Worm (Caenorhabditis elegans) whole organism, L3 larva: Measurements from ENCODE around the gene F57G8.7.
A peak's percentile ranks its signal among the peaks of the same experiment; 100 is the strongest.

Experiments
- ZK546.5 ChIP-seq: sonication (generic microtip); optimal IDR thresholded peaks from 2 replicates; lab custom pipeline; 2017; ENCODE audit warnings: missing biosample characterization, missing genetic modification characterization
- ama-1 ChIP-seq: fragments of 150-350 bp; optimal IDR thresholded peaks from 2 replicates; lab custom pipeline; 2018
- ceh-16 ChIP-seq: sonication (generic microtip); optimal IDR thresholded peaks from 2 replicates; lab custom pipeline; 2017; ENCODE audit warnings: missing biosample characterization, missing genetic modification characterization
- ceh-28 ChIP-seq: fragments of 150-350 bp; optimal IDR thresholded peaks from 2 replicates; lab custom pipeline; 2014; ENCODE audit warnings: missing biosample characterization, missing genetic modification reagents, missing genetic modification characterization
- ceh-82 ChIP-seq: fragments of 150-350 bp; optimal IDR thresholded peaks from 2 replicates; lab custom pipeline; 2014; ENCODE audit warnings: missing biosample characterization, missing genetic modification characterization
- egl-27 ChIP-seq: sonication (generic microtip); optimal IDR thresholded peaks from 4 replicates; lab custom pipeline; 2017; ENCODE audit warnings: missing biosample characterization, missing genetic modification reagents, missing genetic modification characterization
- elt-1 ChIP-seq: fragments of 150-350 bp; optimal IDR thresholded peaks from 2 replicates; lab custom pipeline; 2014; ENCODE audit warnings: missing biosample characterization, missing genetic modification characterization
- elt-2 ChIP-seq: sonication (generic microtip); optimal IDR thresholded peaks from 2 replicates; lab custom pipeline; 2016; ENCODE audit warnings: missing genetic modification reagents, mild to moderate bottlenecking, missing genetic modification characterization, missing compliant biosample characterization
- elt-3 ChIP-seq, 3 experiments: fragments of 150-350 bp in 1 of 3; sonication (generic microtip) in 2 of 3; optimal IDR thresholded peaks; 2 replicates in 2 of 3; 4 replicates in 1 of 3; lab custom pipeline; 2014 to 2017; ENCODE audit warnings: missing biosample characterization in 3 of 3, missing genetic modification characterization in 3 of 3
- fkh-10 ChIP-seq: sonication (generic microtip); optimal IDR thresholded peaks from 2 replicates; lab custom pipeline; 2017; ENCODE audit warnings: missing biosample characterization, missing genetic modification reagents, missing genetic modification characterization
- hmg-11 ChIP-seq: sonication (generic microtip); optimal IDR thresholded peaks from 2 replicates; lab custom pipeline; 2016; ENCODE audit warnings: missing genetic modification characterization, missing compliant biosample characterization
- jun-1 ChIP-seq: fragments of 150-350 bp; optimal IDR thresholded peaks from 2 replicates; lab custom pipeline; 2014; ENCODE audit warnings: missing biosample characterization, missing genetic modification reagents, missing genetic modification characterization
- lin-15B ChIP-seq: fragments of 150-350 bp; optimal IDR thresholded peaks from 2 replicates; lab custom pipeline; 2014; ENCODE audit warnings: missing biosample characterization, missing genetic modification characterization
- lin-39 ChIP-seq: fragments of 150-350 bp; optimal IDR thresholded peaks from 2 replicates; lab custom pipeline; 2018; ENCODE audit warnings: missing biosample characterization, missing genetic modification reagents, missing genetic modification characterization
- lsy-12 ChIP-seq: sonication (generic microtip); optimal IDR thresholded peaks from 2 replicates; lab custom pipeline; 2016; ENCODE audit warnings: mild to moderate bottlenecking, missing genetic modification characterization, missing compliant biosample characterization
- mdl-1 ChIP-seq: fragments of 150-350 bp; optimal IDR thresholded peaks from 2 replicates; lab custom pipeline; 2014; ENCODE audit warnings: missing biosample characterization, missing genetic modification characterization
- nfya-1 ChIP-seq: sonication (generic microtip); optimal IDR thresholded peaks from 2 replicates; lab custom pipeline; 2017; ENCODE audit warnings: missing genetic modification characterization, mild to moderate bottlenecking, missing compliant biosample characterization, antibody characterized with exemption, moderate library complexity; ENCODE audit not compliant: insufficient read depth
- nhr-11 ChIP-seq: fragments of 150-350 bp; optimal IDR thresholded peaks from 2 replicates; lab custom pipeline; 2014; ENCODE audit warnings: missing biosample characterization, missing genetic modification characterization
- nhr-12 ChIP-seq: fragments of 150-350 bp; optimal IDR thresholded peaks from 2 replicates; lab custom pipeline; 2014; ENCODE audit warnings: missing biosample characterization, missing genetic modification characterization
- nhr-23 ChIP-seq: fragments of 150-350 bp; optimal IDR thresholded peaks from 2 replicates; lab custom pipeline; 2014; ENCODE audit warnings: missing biosample characterization, missing genetic modification reagents, missing genetic modification characterization
- nhr-237 ChIP-seq: fragments of 150-350 bp; optimal IDR thresholded peaks from 2 replicates; lab custom pipeline; 2014; ENCODE audit warnings: missing biosample characterization, missing genetic modification characterization
- nhr-25 ChIP-seq: sonication (generic microtip); optimal IDR thresholded peaks from 2 replicates; lab custom pipeline; 2017; ENCODE audit warnings: missing biosample characterization, missing genetic modification characterization
- nhr-28 ChIP-seq: fragments of 150-350 bp; optimal IDR thresholded peaks from 2 replicates; lab custom pipeline; 2014; ENCODE audit warnings: missing biosample characterization, missing genetic modification characterization
- nhr-43 ChIP-seq: sonication (generic microtip); optimal IDR thresholded peaks from 2 replicates; lab custom pipeline; 2016; ENCODE audit warnings: mild to moderate bottlenecking, missing genetic modification characterization, missing compliant biosample characterization; ENCODE audit not compliant: poor library complexity, severe bottlenecking
- nhr-67 ChIP-seq: fragments of 150-350 bp; optimal IDR thresholded peaks from 2 replicates; lab custom pipeline; 2014; ENCODE audit warnings: missing biosample characterization, missing genetic modification characterization
- nhr-76 ChIP-seq: fragments of 150-350 bp; sonication (generic microtip); optimal IDR thresholded peaks from 5 replicates; lab custom pipeline; 2014; ENCODE audit warnings: missing biosample characterization, missing genetic modification characterization
- nhr-77 ChIP-seq: fragments of 150-350 bp; optimal IDR thresholded peaks from 2 replicates; lab custom pipeline; 2014; ENCODE audit warnings: missing biosample characterization, missing genetic modification characterization
- pha-4 ChIP-seq: fragments of 150-350 bp; optimal IDR thresholded peaks from 2 replicates; lab custom pipeline; 2014; ENCODE audit warnings: missing biosample characterization, missing genetic modification reagents, missing genetic modification characterization
- pqm-1 ChIP-seq: fragments of 150-350 bp; optimal IDR thresholded peaks from 2 replicates; lab custom pipeline; 2017; ENCODE audit warnings: missing biosample characterization, missing genetic modification characterization, inconsistent platforms
- sea-2 ChIP-seq: fragments of 150-350 bp; sonication (generic microtip); optimal IDR thresholded peaks from 4 replicates; lab custom pipeline; 2014; ENCODE audit warnings: missing biosample characterization, missing genetic modification reagents, missing genetic modification characterization
- skn-1 ChIP-seq: fragments of 150-350 bp; optimal IDR thresholded peaks from 2 replicates; lab custom pipeline; 2014; ENCODE audit warnings: missing biosample characterization, missing genetic modification characterization
- snpc-4 ChIP-seq: fragments of 150-350 bp; optimal IDR thresholded peaks from 2 replicates; lab custom pipeline; 2014; ENCODE audit warnings: missing biosample characterization, missing genetic modification characterization
- tbx-2 ChIP-seq: sonication (generic microtip); optimal IDR thresholded peaks from 2 replicates; lab custom pipeline; 2016; ENCODE audit warnings: mild to moderate bottlenecking, missing genetic modification characterization, missing compliant biosample characterization
- unc-39 ChIP-seq: sonication (generic microtip); optimal IDR thresholded peaks from 4 replicates; lab custom pipeline; 2017; ENCODE audit warnings: missing biosample characterization, missing genetic modification characterization
- unc-62 ChIP-seq: fragments of 150-350 bp; sonication (generic microtip); optimal IDR thresholded peaks from 4 replicates; lab custom pipeline; 2014; ENCODE audit warnings: missing biosample characterization, missing genetic modification reagents, missing genetic modification characterization
- zag-1 ChIP-seq: fragments of 150-350 bp; optimal IDR thresholded peaks from 2 replicates; lab custom pipeline; 2014; ENCODE audit warnings: missing biosample characterization, missing genetic modification characterization
- ztf-11 ChIP-seq: fragments of 150-350 bp; optimal IDR thresholded peaks from 2 replicates; lab custom pipeline; 2014; ENCODE audit warnings: missing biosample characterization, missing genetic modification characterization
- ztf-4 ChIP-seq: fragments of 150-350 bp; optimal IDR thresholded peaks from 2 replicates; lab custom pipeline; 2014; ENCODE audit warnings: missing biosample characterization, missing genetic modification characterization

Gene F57G8.7

DNA sequence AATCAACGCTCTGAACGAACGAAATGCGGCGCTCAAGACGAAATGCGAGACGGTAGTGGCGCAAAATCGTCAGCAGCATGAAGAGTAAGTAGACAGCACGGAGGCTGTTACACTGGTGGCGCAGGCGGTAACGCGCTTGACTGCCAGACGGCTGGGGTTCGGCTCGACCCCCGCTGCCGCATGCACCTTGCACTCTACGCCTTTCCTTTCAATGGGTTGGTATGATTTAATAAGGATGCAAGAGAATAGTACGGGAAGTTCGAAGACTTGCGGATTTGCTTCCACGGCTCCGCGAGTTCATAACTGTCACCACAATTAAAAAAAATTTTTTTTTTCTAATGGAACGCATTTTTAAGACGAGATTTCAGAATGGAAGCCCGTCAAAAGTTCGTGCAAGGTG is 41.1 kb downstream of the F57G8.7 start:
- TF ChIP-seq skn-1 (tag; lab: Kevin White, UChicago) (peak; percentile 65), nhr-25 (peak; percentile 61), nhr-43 (peak; percentile 73), nfya-1 (tag; lab: Kevin White, UChicago) (peak; percentile 64), pha-4 (peak; percentile 68), tbx-2 (tag; lab: Kevin White, UChicago) (peak; percentile 63), elt-3 (tag; optimal IDR thresholded peaks at IDR 0.05; lab: Kevin White, UChicago) (peak in 1 of 3 experiments; percentile 8), lin-15B (tag; lab: Kevin White, UChicago) (peak; percentile 48), hmg-11 (tag; lab: Kevin White, UChicago) (peak; percentile 83), ztf-4 (peak; percentile 21), snpc-4 (tag; lab: Kevin White, UChicago) (peak; percentile 16), fkh-10 (GFP tag; lab: Kevin White, UChicago) (no peak), nhr-23 (tag; lab: Kevin White, UChicago) (peak; percentile 2), jun-1 (tag; lab: Kevin White, UChicago) (peak; percentile 66), nhr-67 (tag; lab: Kevin White, UChicago) (no peak), lin-39 (tag; lab: Kevin White, UChicago) (peak; percentile 60), elt-2 (peak; percentile 71), lsy-12 (tag; lab: Kevin White, UChicago) (peak; percentile 71), ceh-28 (tag; lab: Kevin White, UChicago) (no peak), pqm-1 (tag; lab: Kevin White, UChicago) (peak; percentile 25), nhr-28 (tag; lab: Kevin White, UChicago) (no peak), unc-62 (GFP tag; lab: Kevin White, UChicago) (no peak)

DNA sequence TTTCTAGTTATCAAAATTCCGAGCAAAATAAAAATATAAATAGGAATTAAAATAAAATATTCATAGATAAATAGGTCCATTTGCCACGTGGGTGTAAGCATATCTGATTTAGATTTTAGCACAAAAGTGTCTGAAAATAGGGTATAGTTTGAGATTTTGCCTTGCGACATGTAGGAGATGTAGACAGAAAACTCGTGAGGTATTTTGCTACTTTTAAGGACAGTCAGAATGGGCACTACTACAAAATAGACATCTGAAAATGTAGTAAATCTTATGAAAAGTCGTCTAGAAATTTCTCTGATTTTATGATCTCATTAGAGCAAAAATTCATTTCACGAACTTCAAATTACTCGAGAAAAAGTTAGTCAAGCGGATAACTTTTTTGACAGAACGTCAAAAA is 45.7 kb downstream of the F57G8.7 start, which contains the start of gene srv-34:
srv-34 (minus strand) TSS at position 101 of the 400 bp plus-strand sequence.
- TF ChIP-seq nhr-77 (no peak), elt-1 (tag; lab: Kevin White, UChicago) (no peak), unc-62 (GFP tag; lab: Kevin White, UChicago) (no peak), sea-2 (GFP tag; lab: Kevin White, UChicago) (no peak), tbx-2 (tag; lab: Kevin White, UChicago) (no peak), nhr-67 (tag; lab: Kevin White, UChicago) (no peak), skn-1 (tag; lab: Kevin White, UChicago) (no peak), nhr-237 (tag; lab: Kevin White, UChicago) (no peak)

DNA sequence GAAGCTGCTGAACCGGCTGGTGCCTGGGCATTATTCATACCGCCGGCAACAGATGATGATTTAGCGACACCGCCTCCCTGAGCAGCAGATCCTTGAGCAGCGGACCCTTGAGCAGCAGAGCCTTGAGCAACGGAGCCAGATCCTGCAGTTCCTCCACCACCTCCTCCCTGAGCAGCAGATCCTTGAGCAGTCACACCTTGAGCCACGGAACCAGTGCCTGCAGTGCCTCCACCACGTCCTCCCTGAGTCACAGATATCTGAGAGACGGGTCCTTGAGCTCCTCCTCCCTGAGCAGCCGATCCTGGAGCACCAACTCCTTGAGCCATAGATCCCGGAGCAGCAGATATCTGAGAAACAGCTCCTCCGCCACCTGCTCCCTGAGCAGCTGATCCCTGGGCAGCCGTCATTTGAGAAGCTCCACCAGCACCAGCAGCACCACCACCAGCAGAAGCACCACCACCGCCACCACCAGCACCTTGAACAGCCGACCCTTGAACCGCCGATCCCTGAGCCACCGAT is 47.5 kb downstream of the F57G8.7 start:
- TF ChIP-seq ceh-28 (tag; lab: Kevin White, UChicago) (no peak), nhr-11 (tag; lab: Kevin White, UChicago) (no peak), unc-62 (GFP tag; lab: Kevin White, UChicago) (no peak), ceh-82 (tag; lab: Kevin White, UChicago) (no peak), lsy-12 (tag; lab: Kevin White, UChicago) (no peak), elt-3 (tag; optimal IDR thresholded peaks at IDR 0.05; lab: Kevin White, UChicago) (no peak), ceh-16 (tag; lab: Kevin White, UChicago) (no peak), nhr-28 (tag; lab: Kevin White, UChicago) (no peak), nhr-237 (tag; lab: Kevin White, UChicago) (no peak), nhr-12 (tag; lab: Kevin White, UChicago) (no peak), lin-15B (tag; lab: Kevin White, UChicago) (no peak), nhr-76 (no peak), mdl-1 (tag; lab: Kevin White, UChicago) (no peak), nhr-23 (tag; lab: Kevin White, UChicago) (no peak), tbx-2 (tag; lab: Kevin White, UChicago) (no peak), skn-1 (tag; lab: Kevin White, UChicago) (no peak), egl-27 (tag; lab: Kevin White, UChicago) (no peak)

DNA sequence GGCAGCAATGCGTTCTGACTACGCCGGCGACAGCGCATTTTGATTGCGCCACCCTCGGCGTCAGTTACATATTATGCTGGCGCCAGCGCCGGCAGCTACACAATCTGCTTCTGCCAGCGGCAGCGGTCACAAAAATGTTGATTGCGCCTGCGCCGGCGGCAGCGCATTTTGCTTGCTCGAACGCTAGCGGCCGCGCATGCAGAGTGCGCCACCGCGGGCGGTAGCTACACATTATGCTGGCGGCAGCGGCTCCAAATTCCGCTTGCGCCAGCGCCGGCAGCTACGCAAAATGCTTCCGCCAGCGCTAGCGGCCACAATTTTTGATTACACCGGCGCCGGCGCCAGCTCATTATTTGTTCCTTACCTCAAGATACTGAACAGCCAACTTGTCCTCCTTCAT is 48.2 kb downstream of the F57G8.7 start:
- TF ChIP-seq unc-39 (tag; lab: Kevin White, UChicago) (no peak), zag-1 (no peak), ztf-4 (no peak), ZK546.5 (tag; lab: Kevin White, UChicago) (no peak), ama-1 (lab: Kevin White, UChicago) (no peak), ceh-82 (tag; lab: Kevin White, UChicago) (no peak), elt-3 (tag; optimal IDR thresholded peaks at IDR 0.05; lab: Kevin White, UChicago) (no peak), lsy-12 (tag; lab: Kevin White, UChicago) (no peak), ztf-11 (tag; lab: Kevin White, UChicago) (no peak), lin-39 (tag; lab: Kevin White, UChicago) (no peak), nhr-43 (no peak)
